Worm (Caenorhabditis elegans): Measurements from ENCODE around the gene rps-27.

ce11 chrV:123915-124314 is 20.0 kb upstream of the rps-27 start:
- TF ChIP-seq nhr-11 (tag; optimal IDR thresholded peaks at IDR 0.05), result no peak
- TF ChIP-seq unc-39 (tag; optimal IDR thresholded peaks at IDR 0.05), result no peak
